Fruit fly (Drosophila melanogaster): ENCODE data around the gene CG31806.

The CG31806 gene

DNA sequence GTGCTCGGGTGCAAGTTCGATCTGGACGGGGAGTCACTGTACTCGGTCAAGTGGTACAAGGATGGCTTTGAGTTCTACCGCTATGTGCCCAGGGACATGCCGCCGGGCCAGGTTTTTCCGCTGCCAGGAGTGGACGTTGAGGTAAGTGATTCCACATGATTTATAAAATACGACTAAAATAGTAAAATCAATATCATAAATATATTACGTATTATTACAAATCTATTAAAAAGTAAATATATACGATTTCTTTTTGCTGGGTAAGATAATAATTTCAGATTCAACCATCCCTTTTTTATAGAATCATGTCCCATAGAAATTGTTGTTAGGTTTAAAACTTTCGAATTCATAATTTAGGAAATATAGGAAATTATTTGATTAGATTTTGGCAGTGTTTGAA is at the start of gene CG31806:
TSS of gene CG31806 (plus strand) at position 301 of the 400 bp plus-strand sequence.
- TF ChIP-seq CG33017 (tag; optimal IDR thresholded peaks at IDR 0.05) (no peak), ovo (GFP tag; optimal IDR thresholded peaks at IDR 0.05) (no peak), Mnt (GFP tag; optimal IDR thresholded peaks at IDR 0.05) (no peak), kay (GFP tag; ENCODE audit: borderline replicate concordance) (no peak), bab1 (GFP tag; optimal IDR thresholded peaks at IDR 0.05) (no peak), Clk (GFP tag; optimal IDR thresholded peaks at IDR 0.05) (no peak), CG7045 (GFP tag; optimal IDR thresholded peaks at IDR 0.05) (no peak), Crg-1 (GFP tag; optimal IDR thresholded peaks at IDR 0.05) (no peak), tj (GFP tag; optimal IDR thresholded peaks at IDR 0.05) (no peak), cnc (optimal IDR thresholded peaks at IDR 0.05) (no peak), pad (GFP tag; optimal IDR thresholded peaks at IDR 0.05) (no peak), CG11617 (GFP tag; optimal IDR thresholded peaks at IDR 0.05) (no peak), CG12768 (GFP tag; optimal IDR thresholded peaks at IDR 0.05) (no peak), toe (GFP tag; optimal IDR thresholded peaks at IDR 0.05) (no peak), Hr96 (GFP tag; optimal IDR thresholded peaks at IDR 0.05) (no peak), cic (GFP tag; optimal IDR thresholded peaks at IDR 0.05) (no peak), CG1620 (GFP tag; optimal IDR thresholded peaks at IDR 0.05) (no peak), CG14711 (tag; optimal IDR thresholded peaks at IDR 0.05) (no peak), CG7101 (tag; optimal IDR thresholded peaks at IDR 0.05) (no peak), CG5204 (GFP tag; optimal IDR thresholded peaks at IDR 0.05) (no peak)

DNA sequence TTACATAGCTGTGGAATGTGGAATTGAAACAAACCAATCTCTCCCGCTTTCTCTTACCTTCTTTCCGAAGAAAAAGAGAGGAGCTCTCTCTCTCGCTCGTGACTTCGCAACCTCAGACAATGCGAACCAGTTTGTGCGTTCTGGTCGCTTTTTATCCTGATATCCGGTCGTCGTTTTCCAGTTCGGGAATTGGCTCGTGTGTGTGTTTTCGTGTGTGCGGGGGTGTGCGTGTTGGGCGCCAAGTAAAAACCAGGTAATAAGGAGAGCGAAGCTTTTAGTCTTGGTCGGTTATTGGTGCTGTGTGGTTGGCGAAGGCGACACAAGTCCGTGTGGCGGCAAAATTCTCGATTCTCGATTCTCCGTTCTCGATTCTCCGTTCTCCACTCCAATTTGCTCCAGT is 12.0 kb upstream of the CG31806 start, which contains the start of gene beat-IIIb:
TSS of gene beat-IIIb (plus strand) at position 304 of the 400 bp plus-strand sequence.
- TF ChIP-seq cic (GFP tag; optimal IDR thresholded peaks at IDR 0.05) (no peak), CG33017 (tag; optimal IDR thresholded peaks at IDR 0.05) (no peak), CG1620 (GFP tag; optimal IDR thresholded peaks at IDR 0.05) (no peak), pad (GFP tag; optimal IDR thresholded peaks at IDR 0.05) (no peak), cnc (optimal IDR thresholded peaks at IDR 0.05) (no peak), CG12768 (GFP tag; optimal IDR thresholded peaks at IDR 0.05) (no peak), CG7101 (tag; optimal IDR thresholded peaks at IDR 0.05) (no peak), Hr96 (GFP tag; optimal IDR thresholded peaks at IDR 0.05) (no peak), CG14711 (tag; optimal IDR thresholded peaks at IDR 0.05) (no peak), Crg-1 (GFP tag; optimal IDR thresholded peaks at IDR 0.05) (no peak), bab1 (GFP tag; optimal IDR thresholded peaks at IDR 0.05) (no peak), toe (GFP tag; optimal IDR thresholded peaks at IDR 0.05) (no peak), Clk (GFP tag; optimal IDR thresholded peaks at IDR 0.05) (no peak)

DNA sequence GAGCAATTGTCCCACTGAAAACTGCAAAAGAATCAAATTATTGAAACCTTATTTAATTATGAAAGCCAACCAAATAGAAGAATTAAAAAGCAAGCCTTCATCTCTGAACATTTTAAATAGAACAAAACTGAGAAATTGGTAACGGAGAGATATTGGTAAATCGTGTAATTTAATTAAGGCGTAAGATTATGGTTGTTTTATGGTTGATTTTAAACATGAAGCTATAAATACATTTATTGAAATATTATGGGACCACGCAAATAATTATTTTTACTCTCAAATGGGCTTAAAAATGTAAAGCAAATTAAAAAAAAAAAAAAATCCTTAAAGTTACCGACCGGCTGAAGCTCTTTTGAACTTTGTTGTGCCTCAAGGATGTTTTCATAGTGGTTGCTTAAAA is 2.6 kb upstream of the CG31806 start, which contains the start of gene CG44406:
TSS of gene CG44406 (minus strand) at position 101 of the 400 bp plus-strand sequence.
- TF ChIP-seq ovo (GFP tag; optimal IDR thresholded peaks at IDR 0.05) (no peak), CG12768 (GFP tag; optimal IDR thresholded peaks at IDR 0.05) (no peak), CG33017 (tag; optimal IDR thresholded peaks at IDR 0.05) (no peak), Hr96 (GFP tag; optimal IDR thresholded peaks at IDR 0.05) (no peak), CG11617 (GFP tag; optimal IDR thresholded peaks at IDR 0.05) (no peak), Mnt (GFP tag; optimal IDR thresholded peaks at IDR 0.05) (no peak), CG7045 (GFP tag; optimal IDR thresholded peaks at IDR 0.05) (no peak), toe (GFP tag; optimal IDR thresholded peaks at IDR 0.05) (no peak), cic (GFP tag; optimal IDR thresholded peaks at IDR 0.05) (no peak), bab1 (GFP tag; optimal IDR thresholded peaks at IDR 0.05) (no peak), CG14711 (tag; optimal IDR thresholded peaks at IDR 0.05) (no peak), CG1620 (GFP tag; optimal IDR thresholded peaks at IDR 0.05) (no peak), Clk (GFP tag; optimal IDR thresholded peaks at IDR 0.05) (no peak), kay (GFP tag; ENCODE audit: borderline replicate concordance) (no peak), pad (GFP tag; optimal IDR thresholded peaks at IDR 0.05) (no peak), CG5204 (GFP tag; optimal IDR thresholded peaks at IDR 0.05) (no peak)

DNA sequence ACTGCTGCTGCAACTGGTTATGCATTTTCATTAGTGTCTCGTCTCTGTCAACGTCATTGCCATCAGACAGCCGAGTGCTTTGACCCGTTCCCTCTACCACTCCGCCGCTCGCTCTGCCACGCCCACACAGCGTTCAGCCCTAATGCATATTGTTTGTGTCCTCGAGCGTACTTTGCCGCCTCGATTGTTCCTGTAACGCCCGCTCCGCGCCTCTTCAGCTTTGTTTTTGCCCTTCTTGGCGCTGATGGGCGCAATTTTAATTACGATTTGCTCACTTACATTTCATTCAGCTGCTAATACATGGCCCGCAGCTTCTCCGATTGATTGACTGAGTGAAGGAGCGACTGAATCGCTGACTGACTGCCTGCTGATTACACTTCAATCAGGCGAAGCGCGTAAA is 11.6 kb downstream of the CG31806 start:
- no peak for TF ChIP-seq CG33017 (tag; optimal IDR thresholded peaks at IDR 0.05)
- TF ChIP-seq bab1 (GFP tag; optimal IDR thresholded peaks at IDR 0.05) = no peak
- TF ChIP-seq cnc (optimal IDR thresholded peaks at IDR 0.05) = no peak
- no peak for TF ChIP-seq pad (GFP tag; optimal IDR thresholded peaks at IDR 0.05)
- no peak for TF ChIP-seq CG11617 (GFP tag; optimal IDR thresholded peaks at IDR 0.05)
- no peak for TF ChIP-seq ovo (GFP tag; optimal IDR thresholded peaks at IDR 0.05)
- no peak for TF ChIP-seq CG1620 (GFP tag; optimal IDR thresholded peaks at IDR 0.05)
- no peak for TF ChIP-seq CG7101 (tag; optimal IDR thresholded peaks at IDR 0.05)
- no peak for TF ChIP-seq CG7045 (GFP tag; optimal IDR thresholded peaks at IDR 0.05)
- no peak for TF ChIP-seq CG12768 (GFP tag; optimal IDR thresholded peaks at IDR 0.05)
- TF ChIP-seq tj (GFP tag; optimal IDR thresholded peaks at IDR 0.05) = no peak
- no peak for TF ChIP-seq Mnt (GFP tag; optimal IDR thresholded peaks at IDR 0.05)
- no peak for TF ChIP-seq CG14711 (tag; optimal IDR thresholded peaks at IDR 0.05)
- TF ChIP-seq Crg-1 (GFP tag; optimal IDR thresholded peaks at IDR 0.05) = no peak

DNA sequence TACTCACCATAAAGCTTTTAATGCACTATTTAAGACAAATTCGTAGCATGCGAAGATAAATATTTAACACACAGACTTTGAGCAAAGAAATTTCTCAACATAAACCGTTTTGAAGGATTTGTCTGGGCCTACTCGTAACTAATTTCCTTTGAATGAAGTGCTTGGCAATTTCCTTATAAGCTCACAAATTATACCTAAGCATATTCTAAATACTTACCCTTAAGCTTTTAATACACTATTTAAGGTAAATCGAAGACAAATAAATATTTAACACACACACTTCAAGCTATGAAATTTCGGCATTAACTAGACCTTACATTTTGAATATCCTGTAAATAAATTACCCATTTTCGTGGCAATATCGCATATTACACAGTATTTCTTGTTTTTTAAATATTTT is 29.8 kb downstream of the CG31806 start, which contains the start of gene CG6304:
TSS of gene CG6304 (minus strand) at position 101 of the 400 bp plus-strand sequence.
- TF ChIP-seq bab1 (GFP tag; optimal IDR thresholded peaks at IDR 0.05) (no peak), CG33017 (tag; optimal IDR thresholded peaks at IDR 0.05) (no peak), kay (GFP tag; ENCODE audit: borderline replicate concordance) (no peak), cic (GFP tag; optimal IDR thresholded peaks at IDR 0.05) (no peak), CG1620 (GFP tag; optimal IDR thresholded peaks at IDR 0.05) (no peak), tj (GFP tag; optimal IDR thresholded peaks at IDR 0.05) (no peak), CG7045 (GFP tag; optimal IDR thresholded peaks at IDR 0.05) (no peak), Crg-1 (GFP tag; optimal IDR thresholded peaks at IDR 0.05) (no peak), ovo (GFP tag; optimal IDR thresholded peaks at IDR 0.05) (no peak), Hr96 (GFP tag; optimal IDR thresholded peaks at IDR 0.05) (no peak), cnc (optimal IDR thresholded peaks at IDR 0.05) (no peak), CG14711 (tag; optimal IDR thresholded peaks at IDR 0.05) (no peak), toe (GFP tag; optimal IDR thresholded peaks at IDR 0.05) (no peak), Clk (GFP tag; optimal IDR thresholded peaks at IDR 0.05) (no peak), pad (GFP tag; optimal IDR thresholded peaks at IDR 0.05) (no peak), CG11617 (GFP tag; optimal IDR thresholded peaks at IDR 0.05) (no peak), Mnt (GFP tag; optimal IDR thresholded peaks at IDR 0.05) (no peak), CG7101 (tag; optimal IDR thresholded peaks at IDR 0.05) (no peak), CG12768 (GFP tag; optimal IDR thresholded peaks at IDR 0.05) (no peak), CG5204 (GFP tag; optimal IDR thresholded peaks at IDR 0.05) (no peak)

DNA sequence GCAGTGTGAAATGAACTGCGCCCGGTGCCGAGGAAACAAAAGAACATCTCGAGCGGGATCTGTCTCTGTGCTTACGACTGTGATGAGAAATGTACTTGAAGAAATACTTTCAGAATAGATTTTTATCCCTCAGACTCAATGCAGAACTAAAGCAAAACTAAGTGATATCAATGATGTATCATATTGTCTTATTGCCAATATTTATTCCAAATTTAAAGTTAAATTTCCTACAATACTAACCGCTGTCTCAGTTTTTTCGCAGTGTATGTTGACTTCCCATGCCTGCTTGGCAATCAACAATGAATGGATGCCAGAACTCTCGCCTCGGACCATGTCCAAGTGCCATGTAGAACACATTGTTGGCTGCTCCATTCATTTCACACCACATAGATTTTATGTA is 42.7 kb downstream of the CG31806 start:
- TF ChIP-seq CG11617 (GFP tag; optimal IDR thresholded peaks at IDR 0.05) (no peak), Mnt (GFP tag; optimal IDR thresholded peaks at IDR 0.05) (no peak), CG14711 (tag; optimal IDR thresholded peaks at IDR 0.05) (no peak), ovo (GFP tag; optimal IDR thresholded peaks at IDR 0.05) (no peak), toe (GFP tag; optimal IDR thresholded peaks at IDR 0.05) (no peak), Clk (GFP tag; optimal IDR thresholded peaks at IDR 0.05) (no peak), CG12768 (GFP tag; optimal IDR thresholded peaks at IDR 0.05) (no peak), Crg-1 (GFP tag; optimal IDR thresholded peaks at IDR 0.05) (no peak), cic (GFP tag; optimal IDR thresholded peaks at IDR 0.05) (no peak), Hr96 (GFP tag; optimal IDR thresholded peaks at IDR 0.05) (no peak), CG7101 (tag; optimal IDR thresholded peaks at IDR 0.05) (no peak), tj (GFP tag; optimal IDR thresholded peaks at IDR 0.05) (no peak)
